Worm (Caenorhabditis elegans): ENCODE results near the gene C17C3.3.

C17C3.3 gene

ce11 chrII:5603194-5603593 is 41.7 kb downstream of the C17C3.3 start, which contains the start of gene C17G10.6:
Gene C17G10.6 (minus strand): TSS chrII:5603294.
- no peak for TF ChIP-seq ztf-23 (GFP tag; IDR thresholded peaks at IDR 0.05)
- TF ChIP-seq med-1 (GFP tag; optimal IDR thresholded peaks at IDR 0.05; ENCODE audit: insufficient read depth) = no peak
- TF ChIP-seq klf-2 (GFP tag; conservative IDR thresholded peaks at IDR 0.05) = no peak
- no peak for TF ChIP-seq ref-1 (GFP tag; conservative IDR thresholded peaks at IDR 0.05)
- no peak for TF ChIP-seq ztf-29 (GFP tag; IDR thresholded peaks at IDR 0.05)
- no peak for TF ChIP-seq T22C8.4 (GFP tag; IDR thresholded peaks at IDR 0.05)
- TF ChIP-seq cog-1 (tag; optimal IDR thresholded peaks at IDR 0.05) = no peak
- no peak for TF ChIP-seq flt-1 (GFP tag; IDR thresholded peaks at IDR 0.05)
- TF ChIP-seq tab-1 (GFP tag; IDR thresholded peaks at IDR 0.05) = no peak

ce11 chrII:5604441-5604840 is 42.9 kb downstream of the C17C3.3 start:
- no peak for TF ChIP-seq cog-1 (tag; optimal IDR thresholded peaks at IDR 0.05)

ce11 chrII:5605538-5605945 is 44.0 kb downstream of the C17C3.3 start:
- TF ChIP-seq ztf-23 (GFP tag; IDR thresholded peaks at IDR 0.05) (no peak), klf-2 (GFP tag; conservative IDR thresholded peaks at IDR 0.05) (no peak), ref-1 (GFP tag; conservative IDR thresholded peaks at IDR 0.05) (no peak), ztf-29 (GFP tag; IDR thresholded peaks at IDR 0.05) (no peak), T22C8.4 (GFP tag; IDR thresholded peaks at IDR 0.05) (no peak), med-1 (GFP tag; optimal IDR thresholded peaks at IDR 0.05; ENCODE audit: insufficient read depth) (no peak), tab-1 (GFP tag; IDR thresholded peaks at IDR 0.05) (no peak), flt-1 (GFP tag; IDR thresholded peaks at IDR 0.05) (no peak), cog-1 (tag; optimal IDR thresholded peaks at IDR 0.05) (no peak)

- no peak for TF ChIP-seq tab-1 (GFP tag; IDR thresholded peaks at IDR 0.05)
- no peak for TF ChIP-seq ref-1 (GFP tag; conservative IDR thresholded peaks at IDR 0.05)
- TF ChIP-seq cog-1 (tag; optimal IDR thresholded peaks at IDR 0.05) = no peak
- TF ChIP-seq flt-1 (GFP tag; IDR thresholded peaks at IDR 0.05) = no peak
- TF ChIP-seq ztf-29 (GFP tag; IDR thresholded peaks at IDR 0.05) = no peak
Observed at ce11 chrII:5607756-5608155, 46.2 kb downstream of the C17C3.3 start, which contains the start of gene C17G10.7. Gene C17G10.7 (minus strand): TSS chrII:5607856.

Data from whole organism, midembryonic.